Worm (Caenorhabditis elegans) whole organism, early embryonic: ENCODE data around the gene F48C5.2.

Experiments
- B0310.2 ChIP-seq: sonication (generic microtip); optimal IDR thresholded peaks from 2 replicates; lab custom pipeline; 2016; ENCODE audit warnings: mild to moderate bottlenecking, missing genetic modification characterization, missing compliant biosample characterization
- aly-1 ChIP-seq: sonication (generic microtip); optimal IDR thresholded peaks from 2 replicates; lab custom pipeline; 2016; ENCODE audit warnings: missing genetic modification characterization, missing compliant biosample characterization
- ama-1 ChIP-seq: fragments of 150-350 bp; optimal IDR thresholded peaks from 2 replicates; lab custom pipeline; 2014
- ceh-13 ChIP-seq: fragments of 200-800 bp; sonication (Bioruptor generic); optimal IDR thresholded peaks from 2 replicates; lab custom pipeline; 2018; ENCODE audit warnings: mild to moderate bottlenecking, missing genetic modification characterization, missing compliant biosample characterization
- ets-7 ChIP-seq: sonication (generic microtip); optimal IDR thresholded peaks from 2 replicates; lab custom pipeline; 2016; ENCODE audit warnings: missing genotype, missing genetic modification characterization, missing compliant biosample characterization
- flt-1 ChIP-seq: fragments of 200-800 bp; sonication (Bioruptor generic); IDR thresholded peaks from 2 replicates; pipeline ENCODE4 v1.3.6; 2022; ENCODE audit warnings: missing genetic modification characterization, missing compliant biosample characterization
- hmbx-1 ChIP-seq: sonication (generic microtip); optimal IDR thresholded peaks from 2 replicates; lab custom pipeline; 2016; ENCODE audit warnings: mild to moderate bottlenecking, missing genetic modification characterization, missing compliant biosample characterization
- hmg-4 ChIP-seq: fragments of 200-800 bp; sonication (Bioruptor generic); optimal IDR thresholded peaks from 2 replicates; lab custom pipeline; 2018; ENCODE audit warnings: mild to moderate bottlenecking, missing genetic modification characterization, missing compliant biosample characterization
- hnd-1 ChIP-seq: sonication (generic microtip); optimal IDR thresholded peaks from 2 replicates; lab custom pipeline; 2016; ENCODE audit warnings: missing genetic modification characterization, missing compliant biosample characterization
- pes-1 ChIP-seq: fragments of 200-800 bp; sonication (Bioruptor generic); IDR thresholded peaks from 2 replicates; pipeline ENCODE4 v1.3.6; 2022; ENCODE audit warnings: missing genetic modification reagents, missing genetic modification characterization, missing compliant biosample characterization
- scrt-1 ChIP-seq: fragments of 200-800 bp; sonication (Bioruptor generic); IDR thresholded peaks from 2 replicates; pipeline ENCODE4 v1.3.6; 2022; ENCODE audit warnings: missing genetic modification characterization, missing compliant biosample characterization
- sea-1 ChIP-seq: fragments of 200-800 bp; sonication (Bioruptor generic); conservative IDR thresholded peaks from 2 replicates; pipeline ENCODE4 v1.3.6; 2022; ENCODE audit warnings: missing genetic modification characterization, missing compliant biosample characterization
- tbx-11 ChIP-seq: fragments of 200-800 bp; sonication (Bioruptor generic); IDR thresholded peaks from 2 replicates; pipeline ENCODE4 v1.3.6; 2022; ENCODE audit warnings: missing genetic modification characterization, missing compliant biosample characterization

DNA sequence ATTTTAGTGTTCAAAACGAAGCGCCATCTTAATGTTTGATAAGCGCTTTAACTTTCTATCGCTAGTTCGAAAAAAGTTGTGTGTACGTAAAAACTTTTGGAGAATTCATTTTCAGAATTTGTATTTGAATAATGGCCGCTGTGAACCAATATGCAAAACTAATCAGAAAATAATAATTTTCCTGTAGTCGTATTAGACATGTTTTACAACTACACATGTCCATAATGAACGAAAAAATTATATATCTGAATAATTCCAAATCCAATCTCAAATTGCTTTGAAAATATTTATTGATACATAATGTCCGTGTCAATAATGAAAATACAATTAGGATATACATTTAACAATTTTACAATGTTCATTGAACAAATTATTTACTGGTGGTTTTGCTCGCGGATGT lies 47.3 kb downstream of the F48C5.2 start:
- no peak for TF ChIP-seq ama-1 (lab: Kevin White, UChicago)
- TF ChIP-seq hmbx-1 (tag; lab: Kevin White, UChicago), result no peak
- TF ChIP-seq pes-1 (GFP tag; lab: Robert Waterston, UW), result no peak
- no peak for TF ChIP-seq ets-7 (tag; lab: Kevin White, UChicago)
- TF ChIP-seq B0310.2 (tag; lab: Kevin White, UChicago), result no peak
- TF ChIP-seq hnd-1, result no peak
- no peak for TF ChIP-seq ceh-13 (GFP tag; lab: Kevin White, UChicago)
- no peak for TF ChIP-seq hmg-4
- TF ChIP-seq sea-1 (GFP tag; lab: Robert Waterston, UW), result no peak
- no peak for TF ChIP-seq scrt-1 (GFP tag; lab: Robert Waterston, UW)
- no peak for TF ChIP-seq aly-1 (tag; lab: Kevin White, UChicago)
- no peak for TF ChIP-seq tbx-11 (GFP tag; lab: Robert Waterston, UW)
- no peak for TF ChIP-seq flt-1
